Worm (Caenorhabditis elegans): Measurements from ENCODE around the gene C17H12.12.

C17H12.12 gene

ce11 chrIV:6792380-6793309 is 3.1 kb upstream of the C17H12.12 start:
- TF ChIP-seq unc-42 (tag; optimal IDR thresholded peaks at IDR 0.05) (no peak), fkh-6 (tag; optimal IDR thresholded peaks at IDR 0.05) (no peak), hlh-6 (tag; optimal IDR thresholded peaks at IDR 0.05) (no peak), ets-4 (tag; optimal IDR thresholded peaks at IDR 0.05) (no peak), mec-3 (tag; optimal IDR thresholded peaks at IDR 0.05; ENCODE audit: borderline replicate concordance) (no peak), nhr-11 (tag; optimal IDR thresholded peaks at IDR 0.05) (no peak), hlh-15 (tag; optimal IDR thresholded peaks at IDR 0.05) (no peak), eyg-1 (tag; optimal IDR thresholded peaks at IDR 0.05) (no peak), ref-2 (tag; optimal IDR thresholded peaks at IDR 0.05) (no peak), ceh-14 (tag; optimal IDR thresholded peaks at IDR 0.05) (no peak), ahr-1 (tag; optimal IDR thresholded peaks at IDR 0.05) (no peak)

ce11 chrIV:6793310-6793966 is 2.3 kb upstream of the C17H12.12 start:
- no peak for TF ChIP-seq unc-55 (GFP tag; optimal IDR thresholded peaks at IDR 0.05)
- TF ChIP-seq sox-4 (tag; optimal IDR thresholded peaks at IDR 0.05), result no peak
- TF ChIP-seq ceh-9 (tag; optimal IDR thresholded peaks at IDR 0.05), result no peak
- TF ChIP-seq eyg-1 (tag; optimal IDR thresholded peaks at IDR 0.05), result no peak
- no peak for TF ChIP-seq hlh-15 (tag; optimal IDR thresholded peaks at IDR 0.05)
- no peak for TF ChIP-seq sdc-2 (tag; optimal IDR thresholded peaks at IDR 0.05)
- no peak for TF ChIP-seq pqm-1 (tag; optimal IDR thresholded peaks at IDR 0.05)
- no peak for TF ChIP-seq ref-2 (tag; optimal IDR thresholded peaks at IDR 0.05)
- TF ChIP-seq F13H6.1 (tag; optimal IDR thresholded peaks at IDR 0.05), result no peak
- no peak for TF ChIP-seq pha-4 (tag; optimal IDR thresholded peaks at IDR 0.05)
- no peak for TF ChIP-seq mec-3 (tag; optimal IDR thresholded peaks at IDR 0.05; ENCODE audit: borderline replicate concordance)
- TF ChIP-seq ceh-30 (tag; optimal IDR thresholded peaks at IDR 0.05), result no peak
- no peak for TF ChIP-seq C38D4.7 (GFP tag; optimal IDR thresholded peaks at IDR 0.05)
- TF ChIP-seq unc-86 (tag; optimal IDR thresholded peaks at IDR 0.05), result no peak
- TF ChIP-seq K09A11.1 (tag; optimal IDR thresholded peaks at IDR 0.05; ENCODE audit: insufficient read depth), result no peak

DNA sequence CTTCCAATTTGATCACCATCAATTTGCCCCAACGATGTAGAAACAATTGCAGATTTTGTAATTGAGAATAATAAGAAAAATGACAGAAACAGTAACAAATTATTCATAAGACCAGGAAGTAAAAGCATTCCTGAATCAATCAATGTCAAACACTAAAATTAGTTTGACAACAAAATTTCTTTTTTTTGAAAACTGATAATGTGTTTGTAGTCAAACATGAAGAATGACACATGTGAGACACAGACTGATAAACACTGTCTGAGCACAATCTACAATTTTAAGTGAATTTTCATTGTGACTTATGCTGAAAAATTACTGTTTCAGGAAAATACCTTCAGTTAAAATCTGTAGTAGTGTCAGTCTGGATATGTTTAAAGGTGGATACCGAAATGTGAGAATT is 6.4 kb downstream of the C17H12.12 start, which contains the start of the genes cest-4 and C17H12.11:
TSS of gene cest-4 (minus strand) at position 206 of the 400 bp plus-strand sequence.
TSS of gene C17H12.11 (plus strand) at position 256 of the 400 bp plus-strand sequence.
- TF ChIP-seq rnt-1 (tag; optimal IDR thresholded peaks at IDR 0.05) (no peak), che-1 (tag; optimal IDR thresholded peaks at IDR 0.05) (no peak), K02D7.2 (tag; optimal IDR thresholded peaks at IDR 0.05) (no peak), tbx-7 (tag; optimal IDR thresholded peaks at IDR 0.05) (no peak), C38D4.7 (GFP tag; optimal IDR thresholded peaks at IDR 0.05) (no peak)

DNA sequence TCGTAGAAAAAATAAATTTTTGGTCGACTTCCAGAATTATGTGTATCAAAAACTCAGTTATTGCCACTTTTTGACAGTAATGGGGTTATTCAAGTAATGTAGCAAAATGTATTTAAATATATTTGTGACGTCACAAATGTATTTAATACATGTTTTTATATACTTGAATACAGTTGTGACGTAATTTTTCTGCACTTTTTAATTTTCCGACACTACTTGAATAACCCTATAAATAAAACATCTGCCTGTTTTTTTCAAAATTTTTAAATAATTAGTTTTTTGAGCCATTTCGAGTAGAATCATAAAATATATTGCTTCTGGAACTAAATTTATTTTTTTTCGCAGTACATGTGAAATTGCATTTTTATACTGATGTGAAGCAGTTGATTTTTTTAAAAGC is 7.6 kb downstream of the C17H12.12 start:
- TF ChIP-seq hlh-8 (tag; optimal IDR thresholded peaks at IDR 0.05) (no peak), fax-1 (tag; optimal IDR thresholded peaks at IDR 0.05) (no peak), rnt-1 (tag; optimal IDR thresholded peaks at IDR 0.05) (no peak), gmeb-2 (tag; optimal IDR thresholded peaks at IDR 0.05) (no peak), ceh-34 (tag; optimal IDR thresholded peaks at IDR 0.05) (no peak), eyg-1 (tag; optimal IDR thresholded peaks at IDR 0.05) (no peak), ceh-6 (GFP tag; optimal IDR thresholded peaks at IDR 0.05) (no peak), fkh-10 (GFP tag; optimal IDR thresholded peaks at IDR 0.05) (no peak), syd-9 (tag; optimal IDR thresholded peaks at IDR 0.05) (no peak), ceh-9 (tag; optimal IDR thresholded peaks at IDR 0.05) (no peak), npax-4 (tag; optimal IDR thresholded peaks at IDR 0.05) (no peak), ahr-1 (tag; optimal IDR thresholded peaks at IDR 0.05) (no peak), ceh-31 (tag; optimal IDR thresholded peaks at IDR 0.05) (no peak), K09A11.1 (tag; optimal IDR thresholded peaks at IDR 0.05; ENCODE audit: insufficient read depth) (no peak), ztf-16 (tag; optimal IDR thresholded peaks at IDR 0.05) (no peak), pros-1 (tag; optimal IDR thresholded peaks at IDR 0.05) (no peak), K02D7.2 (tag; optimal IDR thresholded peaks at IDR 0.05) (no peak), lin-11 (tag; optimal IDR thresholded peaks at IDR 0.05) (no peak), hlh-30 (tag; optimal IDR thresholded peaks at IDR 0.05; ENCODE audit: insufficient read depth) (no peak)

All from whole organism, late embryonic.